Worm (Caenorhabditis elegans) whole organism, L2 larva: ENCODE results near the gene C04E7.3.

Experiments
- Y55F3AM.14 ChIP-seq: fragments of 200-800 bp; sonication (Bioruptor generic); optimal IDR thresholded peaks from 2 replicates; lab custom pipeline; 2018; ENCODE audit warnings: mild to moderate bottlenecking, missing genetic modification characterization, missing compliant biosample characterization
- ama-1 ChIP-seq: fragments of 150-350 bp; optimal IDR thresholded peaks from 2 replicates; lab custom pipeline; 2018; ENCODE audit warnings: inconsistent platforms
- blmp-1 ChIP-seq: sonication (generic microtip); optimal IDR thresholded peaks from 2 replicates; lab custom pipeline; 2017; ENCODE audit warnings: missing genetic modification characterization, mild to moderate bottlenecking, missing compliant biosample characterization, antibody characterized with exemption, moderate library complexity; ENCODE audit not compliant: insufficient read depth
- egl-27 ChIP-seq: sonication (generic microtip); optimal IDR thresholded peaks from 3 replicates; lab custom pipeline; 2017; ENCODE audit warnings: missing biosample characterization, missing genetic modification reagents, missing genetic modification characterization
- elt-3 ChIP-seq: sonication (generic microtip); optimal IDR thresholded peaks from 2 replicates; lab custom pipeline; 2017; ENCODE audit warnings: missing biosample characterization, missing genetic modification characterization
- lsy-2 ChIP-seq, 2 experiments: fragments of 150-350 bp in 1 of 2; sonication (generic microtip) in 1 of 2; optimal IDR thresholded peaks; 2 replicates each; lab custom pipeline; 2014 to 2017; ENCODE audit warnings: missing biosample characterization in 2 of 2, missing genetic modification characterization in 2 of 2
- nhr-237 ChIP-seq: fragments of 150-350 bp; optimal IDR thresholded peaks from 2 replicates; lab custom pipeline; 2014; ENCODE audit warnings: missing biosample characterization, missing genetic modification characterization
- skn-1 ChIP-seq: sonication (generic microtip); optimal IDR thresholded peaks from 2 replicates; lab custom pipeline; 2017; ENCODE audit warnings: missing biosample characterization, missing genetic modification characterization
- snpc-4 ChIP-seq: fragments of 150-350 bp; optimal IDR thresholded peaks from 2 replicates; lab custom pipeline; 2014; ENCODE audit warnings: missing biosample characterization, missing genetic modification characterization
- unc-39 ChIP-seq: fragments of 150-350 bp; optimal IDR thresholded peaks from 2 replicates; lab custom pipeline; 2014; ENCODE audit warnings: missing biosample characterization, missing genetic modification characterization
- unc-62 ChIP-seq: fragments of 150-350 bp; optimal IDR thresholded peaks from 2 replicates; lab custom pipeline; 2014; ENCODE audit warnings: missing biosample characterization, missing genetic modification reagents, missing genetic modification characterization
- ztf-11 ChIP-seq: sonication (generic microtip); optimal IDR thresholded peaks from 2 replicates; lab custom pipeline; 2017; ENCODE audit warnings: missing biosample characterization, missing genetic modification characterization

- no peak for TF ChIP-seq skn-1 (tag; lab: Kevin White, UChicago)
- no peak for TF ChIP-seq egl-27 (tag; lab: Kevin White, UChicago)
- TF ChIP-seq nhr-237 (tag; lab: Kevin White, UChicago), result no peak
- no peak for TF ChIP-seq lsy-2 (tag; optimal IDR thresholded peaks at IDR 0.05; lab: Kevin White, UChicago)
- TF ChIP-seq ztf-11, result no peak
- no peak for TF ChIP-seq snpc-4 (tag; lab: Kevin White, UChicago)
- TF ChIP-seq unc-39 (tag; lab: Kevin White, UChicago), result no peak
- no peak for TF ChIP-seq Y55F3AM.14
- TF ChIP-seq blmp-1 (tag; lab: Kevin White, UChicago), result no peak
- TF ChIP-seq ama-1 (lab: Kevin White, UChicago), result no peak
- TF ChIP-seq elt-3 (tag; lab: Kevin White, UChicago), result no peak
- TF ChIP-seq unc-62, result no peak
Measured at ce11 chrX:296934-297333, 50.1 kb downstream of the C04E7.3 start, which contains the start of gene R57.2.
